Worm (Caenorhabditis elegans) whole organism, mixed stage, embryonic: ENCODE results near the gene cah-4.

Experiments
- bed-3 ChIP-seq: fragments of 200-800 bp; sonication (Bioruptor generic); optimal IDR thresholded peaks from 3 replicates; lab custom pipeline; 2018; ENCODE audit warnings: mild to moderate bottlenecking, missing genetic modification characterization, moderate library complexity, missing compliant biosample characterization
- blmp-1 ChIP-seq: fragments of 150-350 bp; optimal IDR thresholded peaks from 2 replicates; lab custom pipeline; 2014; ENCODE audit warnings: missing biosample characterization, missing genetic modification characterization
- ceh-39 ChIP-seq: fragments of 150-350 bp; optimal IDR thresholded peaks from 2 replicates; lab custom pipeline; 2014; ENCODE audit warnings: missing biosample characterization, missing genetic modification characterization
- ceh-83 ChIP-seq: fragments of 200-800 bp; sonication (Bioruptor generic); optimal IDR thresholded peaks from 2 replicates; lab custom pipeline; 2018; ENCODE audit warnings: mild to moderate bottlenecking, missing genetic modification characterization, missing compliant biosample characterization
- ces-1 ChIP-seq: fragments of 150-350 bp; optimal IDR thresholded peaks from 2 replicates; lab custom pipeline; 2014; ENCODE audit warnings: missing biosample characterization, missing genetic modification reagents, missing genetic modification characterization
- drap-1 ChIP-seq: fragments of 200-800 bp; sonication (Bioruptor generic); optimal IDR thresholded peaks from 3 replicates; lab custom pipeline; 2018; ENCODE audit warnings: mild to moderate bottlenecking, missing genetic modification characterization, missing compliant biosample characterization
- elt-3 ChIP-seq: fragments of 150-350 bp; optimal IDR thresholded peaks from 2 replicates; lab custom pipeline; 2014; ENCODE audit warnings: missing biosample characterization, missing genetic modification characterization
- hlh-1 ChIP-seq: fragments of 150-350 bp; optimal IDR thresholded peaks from 2 replicates; lab custom pipeline; 2014; ENCODE audit warnings: missing biosample characterization, missing genetic modification reagents, missing genetic modification characterization
- lin-13 ChIP-seq: fragments of 150-350 bp; optimal IDR thresholded peaks from 2 replicates; lab custom pipeline; 2014; ENCODE audit warnings: missing biosample characterization, missing genetic modification characterization
- lin-32 ChIP-seq: fragments of 200-800 bp; sonication (Bioruptor generic); optimal IDR thresholded peaks from 2 replicates; lab custom pipeline; 2018; ENCODE audit warnings: mild to moderate bottlenecking, missing genetic modification characterization, missing compliant biosample characterization
- mab-5 ChIP-seq: fragments of 150-350 bp; optimal IDR thresholded peaks from 2 replicates; lab custom pipeline; 2014; ENCODE audit warnings: missing biosample characterization, missing genetic modification characterization
- mep-1 ChIP-seq: fragments of 150-350 bp; optimal IDR thresholded peaks from 2 replicates; lab custom pipeline; 2017; ENCODE audit warnings: missing biosample characterization, missing genetic modification reagents, missing genetic modification characterization, inconsistent platforms
- mls-2 ChIP-seq: sonication (generic microtip); optimal IDR thresholded peaks from 2 replicates; lab custom pipeline; 2016; ENCODE audit warnings: mild to moderate bottlenecking, missing genetic modification characterization, moderate library complexity, missing compliant biosample characterization
- nhr-12 ChIP-seq: fragments of 150-350 bp; optimal IDR thresholded peaks from 2 replicates; lab custom pipeline; 2014; ENCODE audit warnings: missing biosample characterization, missing genetic modification characterization
- nhr-76 ChIP-seq: sonication (generic microtip); optimal IDR thresholded peaks from 2 replicates; lab custom pipeline; 2017; ENCODE audit warnings: missing biosample characterization, missing genetic modification characterization
- pha-4 ChIP-seq: fragments of 150-350 bp; optimal IDR thresholded peaks from 2 replicates; lab custom pipeline; 2018; ENCODE audit warnings: missing biosample characterization, missing genetic modification reagents, missing genetic modification characterization
- sem-2 ChIP-seq: fragments of 200-800 bp; sonication (Bioruptor generic); optimal IDR thresholded peaks from 2 replicates; lab custom pipeline; 2018; ENCODE audit warnings: mild to moderate bottlenecking, missing genetic modification characterization, missing compliant biosample characterization
- unc-39 ChIP-seq: fragments of 150-350 bp; optimal IDR thresholded peaks from 2 replicates; lab custom pipeline; 2014; ENCODE audit warnings: missing biosample characterization, missing genetic modification characterization
- unc-62 ChIP-seq: fragments of 150-350 bp; optimal IDR thresholded peaks from 2 replicates; lab custom pipeline; 2014; ENCODE audit warnings: missing biosample characterization, missing genetic modification reagents, missing genetic modification characterization
- zip-8 ChIP-seq: fragments of 150-350 bp; optimal IDR thresholded peaks from 2 replicates; lab custom pipeline; 2014; ENCODE audit warnings: missing biosample characterization, missing genetic modification characterization
- ztf-11 ChIP-seq: fragments of 150-350 bp; optimal IDR thresholded peaks from 2 replicates; lab custom pipeline; 2014; ENCODE audit warnings: missing biosample characterization, missing genetic modification characterization

cah-4 gene

DNA sequence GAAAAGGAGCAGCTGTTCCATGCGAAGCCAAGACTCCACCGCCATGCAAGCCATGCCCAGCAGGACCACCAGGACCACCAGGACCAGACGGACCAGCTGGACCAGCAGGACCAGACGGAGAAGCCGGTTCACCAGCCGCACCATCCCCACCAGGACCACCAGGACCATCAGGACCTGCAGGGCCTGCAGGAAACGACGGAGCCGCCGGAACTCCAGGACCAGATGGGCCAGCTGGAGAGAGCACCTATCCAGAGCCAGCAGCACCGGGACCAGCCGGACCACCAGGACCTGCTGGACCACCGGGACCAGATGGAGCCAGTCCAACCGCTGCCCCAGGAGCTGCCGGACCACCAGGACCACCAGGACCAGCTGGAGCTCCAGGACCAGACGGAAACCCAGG is 49.6 kb downstream of the cah-4 start:
- TF ChIP-seq mep-1 (tag; lab: Kevin White, UChicago) = no peak

ce11 chrX:13592367-13592766 is 50.0 kb downstream of the cah-4 start, which contains the start of gene F54B11.4:
F54B11.4 (plus strand) TSS chrX:13592667.
- TF ChIP-seq unc-39 (tag; lab: Kevin White, UChicago) (no peak), ceh-83 (GFP tag; lab: Kevin White, UChicago) (no peak), lin-13 (tag; lab: Kevin White, UChicago) (no peak), pha-4 (no peak), drap-1 (GFP tag; lab: Kevin White, UChicago) (no peak), zip-8 (tag; lab: Kevin White, UChicago) (no peak), ztf-11 (tag; lab: Kevin White, UChicago) (no peak), nhr-12 (no peak), elt-3 (tag; lab: Kevin White, UChicago) (no peak), hlh-1 (tag; lab: Kevin White, UChicago) (no peak), ceh-39 (tag; lab: Kevin White, UChicago) (no peak), mab-5 (tag; lab: Kevin White, UChicago) (no peak), unc-62 (GFP tag; lab: Kevin White, UChicago) (no peak), mls-2 (no peak), bed-3 (GFP tag; lab: Kevin White, UChicago) (no peak), blmp-1 (tag; lab: Kevin White, UChicago) (no peak), lin-32 (GFP tag; lab: Kevin White, UChicago) (no peak), ces-1 (no peak), sem-2 (no peak), nhr-76 (tag; lab: Kevin White, UChicago) (no peak)
